ENCODE assay signal across 2 worm cellular contexts in the genomic region with DNA sequence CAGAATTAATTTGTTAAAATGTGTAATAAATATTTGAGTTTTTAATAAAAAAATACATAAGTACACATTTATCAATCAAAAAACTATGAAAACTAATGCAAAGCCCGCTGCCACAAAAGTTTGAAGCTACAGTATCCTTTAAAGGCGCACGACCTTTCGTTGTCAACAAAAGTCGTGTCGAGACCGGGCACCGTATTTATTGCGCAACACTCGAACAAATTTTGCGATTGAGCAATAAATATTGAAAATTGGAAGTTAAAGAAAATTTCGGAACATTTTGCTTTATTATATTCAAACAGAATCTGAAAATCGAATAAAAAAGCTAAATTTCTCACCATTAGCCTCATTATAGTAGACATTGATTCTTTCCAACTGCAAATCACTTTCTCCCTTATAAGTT.
TF ChIP-seq lines count a peak whose summit lies in the region.

No protein-coding gene starts in this region.

TF ChIP-seq in whole organism, L4 larva, 104 proteins besides CTCF, POLR2A, EP300 and RAD21:
- TF ChIP-seq madf-5 (GFP tag; IDR thresholded peaks at IDR 0.05; lab: Robert Waterston, UW) (no peak), duxl-1 (tag; optimal IDR thresholded peaks at IDR 0.05; lab: Kevin White, UChicago; ENCODE audit: poor library complexity) (no peak), unc-62 (GFP tag; optimal IDR thresholded peaks at IDR 0.05 in 1 of 2; lab: Kevin White, UChicago) (no peak), unc-62 (tag; optimal IDR thresholded peaks at IDR 0.05; lab: Kevin White, UChicago) (no peak), dmd-8 (GFP tag; IDR thresholded peaks at IDR 0.05; lab: Robert Waterston, UW) (no peak), attf-4 (tag; optimal IDR thresholded peaks at IDR 0.05; lab: Kevin White, UChicago) (no peak), fos-1 (tag; optimal IDR thresholded peaks at IDR 0.05; lab: Kevin White, UChicago) (no peak), aha-1 (tag; lab: Kevin White, UChicago) (peak; percentile 22), ZK546.5 (tag; optimal IDR thresholded peaks at IDR 0.05; lab: Kevin White, UChicago) (no peak), D1046.2 (GFP tag; IDR thresholded peaks at IDR 0.05; lab: Robert Waterston, UW) (no peak)

TF ChIP-seq in whole organism, mixed stage, embryonic, 35 proteins besides CTCF, POLR2A, EP300 and RAD21:
- TF ChIP-seq zip-8 (tag; optimal IDR thresholded peaks at IDR 0.05; lab: Kevin White, UChicago), result peak; percentile 92
- no peak for TF ChIP-seq lsy-2 (tag; optimal IDR thresholded peaks at IDR 0.05; lab: Kevin White, UChicago)
- no peak for TF ChIP-seq mls-2 (tag; optimal IDR thresholded peaks at IDR 0.05; lab: Kevin White, UChicago)
- TF ChIP-seq ces-1 (GFP tag; optimal IDR thresholded peaks at IDR 0.05; lab: Kevin White, UChicago), result no peak
- TF ChIP-seq nhr-237 (tag; optimal IDR thresholded peaks at IDR 0.05; lab: Kevin White, UChicago), result no peak
